Worm (Caenorhabditis elegans): ENCODE measurements around the gene srd-56.

DNA sequence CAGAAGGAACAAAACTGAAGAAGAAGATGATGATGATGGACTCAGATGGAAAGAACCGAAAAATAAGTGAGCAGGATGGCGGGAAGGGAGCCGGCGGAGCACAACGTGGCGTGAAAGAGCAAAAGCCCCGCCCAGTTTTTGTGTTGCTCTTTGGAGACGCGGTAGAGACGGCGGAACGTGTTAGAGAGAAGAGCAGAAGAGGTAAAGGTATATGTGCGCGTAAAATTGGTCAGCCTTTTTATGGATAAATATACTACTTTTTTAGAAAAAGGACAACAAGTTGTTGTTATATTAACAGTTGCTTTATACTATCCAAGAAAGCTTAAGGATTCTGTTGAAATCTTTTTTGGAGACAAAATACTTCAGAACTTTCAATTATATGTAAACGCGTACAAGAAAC is 14.0 kb upstream of the srd-56 start, which contains the start of gene E04F6.10:
- TF ChIP-seq ztf-4 (tag; optimal IDR thresholded peaks at IDR 0.05) (no peak), lin-39 (tag; optimal IDR thresholded peaks at IDR 0.05) (no peak), ztf-11 (tag; optimal IDR thresholded peaks at IDR 0.05) (no peak), unc-62 (GFP tag; optimal IDR thresholded peaks at IDR 0.05) (no peak), mdl-1 (tag; optimal IDR thresholded peaks at IDR 0.05) (no peak), unc-39 (tag; optimal IDR thresholded peaks at IDR 0.05) (no peak), tbx-2 (tag; optimal IDR thresholded peaks at IDR 0.05) (no peak), egl-27 (tag; optimal IDR thresholded peaks at IDR 0.05) (no peak), elt-1 (tag; optimal IDR thresholded peaks at IDR 0.05) (no peak), nhr-77 (tag; optimal IDR thresholded peaks at IDR 0.05) (no peak)
